Fruit fly (Drosophila melanogaster) whole organism, wandering third instar larva: ENCODE measurements around the gene hob.

Experiments used
- Abd-B ChIP-seq: fragments of >200 bp; optimal IDR thresholded peaks from 2 replicates; lab custom pipeline; 2017; ENCODE audit warnings: missing biosample characterization, missing genetic modification characterization
- CG32264 ChIP-seq: fragments of 200-800 bp; sonication (Bioruptor generic); optimal IDR thresholded peaks from 2 replicates; lab custom pipeline; 2016; ENCODE audit warnings: missing biosample characterization, missing genetic modification characterization
- CG9705 ChIP-seq: fragments of 200-800 bp; sonication (Bioruptor generic); optimal IDR thresholded peaks from 2 replicates; lab custom pipeline; 2018; ENCODE audit warnings: missing biosample characterization, mild to moderate bottlenecking, missing genetic modification characterization
- CrebA ChIP-seq: fragments of 200-800 bp; sonication (Bioruptor generic); optimal IDR thresholded peaks from 2 replicates; lab custom pipeline; 2016; ENCODE audit warnings: missing biosample characterization, mild to moderate bottlenecking, missing genetic modification characterization, borderline replicate concordance
- Dif ChIP-seq: fragments of 200-275, 200-300 bp; sonication (Bioruptor generic); optimal IDR thresholded peaks from 2 replicates; lab custom pipeline; 2018; ENCODE audit warnings: missing biosample characterization, missing genetic modification characterization; ENCODE audit not compliant: partially characterized antibody
- GATAd ChIP-seq: sonication (Bioruptor generic); optimal IDR thresholded peaks from 2 replicates; lab custom pipeline; 2016; ENCODE audit warnings: missing biosample characterization, missing genetic modification characterization
- HLH106 ChIP-seq: fragments of 200-800 bp; optimal IDR thresholded peaks from 3 replicates; lab custom pipeline; 2019; ENCODE audit warnings: missing biosample characterization, mild to moderate bottlenecking, missing genetic modification characterization, moderate library complexity
- Hnf4 ChIP-seq: fragments of 200-800 bp; sonication (Bioruptor generic); optimal IDR thresholded peaks from 2 replicates; lab custom pipeline; 2016; ENCODE audit warnings: missing biosample characterization, mild to moderate bottlenecking, missing genetic modification characterization
- Hr78 ChIP-seq: fragments of >200 bp; optimal IDR thresholded peaks from 2 replicates; lab custom pipeline; 2017; ENCODE audit warnings: missing biosample characterization, missing genetic modification characterization
- Hr83 ChIP-seq: fragments of 200-300 bp; sonication (Bioruptor generic); optimal IDR thresholded peaks from 2 replicates; lab custom pipeline; 2016; ENCODE audit warnings: missing biosample characterization, mild to moderate bottlenecking, missing genetic modification characterization, moderate library complexity; ENCODE audit not compliant: poor library complexity, severe bottlenecking
- Jra ChIP-seq: sonication (Bioruptor generic); optimal IDR thresholded peaks from 2 replicates; lab custom pipeline; 2016; ENCODE audit warnings: missing biosample characterization, missing genetic modification characterization
- Mio ChIP-seq: sonication (Bioruptor generic); optimal IDR thresholded peaks from 2 replicates; lab custom pipeline; 2016; ENCODE audit warnings: missing biosample characterization, missing genetic modification characterization
- Myc ChIP-seq: fragments of >200 bp; optimal IDR thresholded peaks from 2 replicates; lab custom pipeline; 2017
- N ChIP-seq: fragments of >200 bp; optimal IDR thresholded peaks from 2 replicates; lab custom pipeline; 2018; ENCODE audit warnings: missing biosample characterization, missing external identifiers, missing genetic modification characterization
- OdsH ChIP-seq: fragments of 200-800 bp; sonication (Bioruptor generic); optimal IDR thresholded peaks from 2 replicates; lab custom pipeline; 2016; ENCODE audit warnings: missing biosample characterization, mild to moderate bottlenecking, missing genetic modification characterization
- Rel ChIP-seq, 2 experiments: fragments of 200-800 bp; sonication (Bioruptor generic) in 1 of 2; optimal IDR thresholded peaks; 2 replicates in 1 of 2; 3 replicates in 1 of 2; lab custom pipeline; 2016 to 2019; ENCODE audit warnings: mild to moderate bottlenecking in 2 of 2, missing biosample characterization in 2 of 2, missing genetic modification characterization in 2 of 2, moderate library complexity in 1 of 2
- Sp1 ChIP-seq: fragments of 200-800 bp; sonication (Bioruptor generic); optimal IDR thresholded peaks from 3 replicates; lab custom pipeline; 2019; ENCODE audit warnings: missing biosample characterization, mild to moderate bottlenecking, missing genetic modification characterization, moderate library complexity
- Vsx2 ChIP-seq: fragments of 200-300, 225-300 bp; sonication (Bioruptor generic); optimal IDR thresholded peaks from 2 replicates; lab custom pipeline; 2018; ENCODE audit warnings: missing biosample characterization, missing genetic modification characterization; ENCODE audit not compliant: partially characterized antibody
- br ChIP-seq: fragments of 200-800 bp; sonication (Bioruptor generic); optimal IDR thresholded peaks from 2 replicates; lab custom pipeline; 2016; ENCODE audit warnings: missing biosample characterization, missing genetic modification characterization
- dl ChIP-seq, 2 experiments: fragments of 175-275, 200-275 bp in 1 of 2; fragments of 200-275 bp in 1 of 2; sonication (Bioruptor generic); optimal IDR thresholded peaks; lab custom pipeline; 2018; ENCODE audit warnings: mild to moderate bottlenecking in 2 of 2, missing biosample characterization in 2 of 2, missing genetic modification characterization in 2 of 2, moderate library complexity in 2 of 2; ENCODE audit not compliant: partially characterized antibody in 2 of 2, insufficient read depth in 1 of 2
- dmrt93B ChIP-seq: fragments of 200-800 bp; sonication (Bioruptor generic); optimal IDR thresholded peaks from 2 replicates; lab custom pipeline; 2018; ENCODE audit warnings: missing biosample characterization, mild to moderate bottlenecking, missing genetic modification characterization
- ey ChIP-seq: fragments of 200-800 bp; sonication (Bioruptor generic); optimal IDR thresholded peaks from 2 replicates; lab custom pipeline; 2016; ENCODE audit warnings: missing biosample characterization, missing genetic modification characterization
- foxo ChIP-seq, 2 experiments: fragments of 200-800 bp; sonication (Bioruptor generic); optimal IDR thresholded peaks; 2 replicates in 1 of 2; 3 replicates in 1 of 2; lab custom pipeline; 2016 to 2017; ENCODE audit warnings: missing biosample characterization in 2 of 2, missing genetic modification characterization in 2 of 2
- fru ChIP-seq: fragments of 200-800 bp; sonication (Bioruptor generic); optimal IDR thresholded peaks from 3 replicates; lab custom pipeline; 2016; ENCODE audit warnings: missing biosample characterization, mild to moderate bottlenecking, missing genetic modification characterization
- h ChIP-seq: fragments of 200-800 bp; sonication (Bioruptor generic); optimal IDR thresholded peaks from 3 replicates; lab custom pipeline; 2016; ENCODE audit warnings: missing biosample characterization, mild to moderate bottlenecking, missing genetic modification characterization
- jim ChIP-seq: fragments of 175-275, 200-325 bp; sonication (Bioruptor generic); optimal IDR thresholded peaks from 2 replicates; lab custom pipeline; 2016; ENCODE audit warnings: missing biosample characterization, mild to moderate bottlenecking, missing genetic modification characterization
- lola ChIP-seq: fragments of >200 bp; optimal IDR thresholded peaks from 2 replicates; lab custom pipeline; 2017; ENCODE audit warnings: missing biosample characterization, missing genetic modification characterization
- pan ChIP-seq: fragments of >200 bp; optimal IDR thresholded peaks from 2 replicates; lab custom pipeline; 2017
- psq ChIP-seq: fragments of 200-800 bp; sonication (Bioruptor generic); optimal IDR thresholded peaks from 3 replicates; lab custom pipeline; 2017; ENCODE audit warnings: missing biosample characterization, mild to moderate bottlenecking, missing genetic modification characterization, moderate library complexity
- rgr ChIP-seq: fragments of 200-800 bp; sonication (Bioruptor generic); optimal IDR thresholded peaks from 3 replicates; lab custom pipeline; 2016; ENCODE audit warnings: missing biosample characterization, mild to moderate bottlenecking, missing genetic modification characterization
- sage ChIP-seq: fragments of 200-800 bp; sonication (Bioruptor generic); optimal IDR thresholded peaks from 2 replicates; lab custom pipeline; 2016; ENCODE audit warnings: missing biosample characterization, mild to moderate bottlenecking, missing genetic modification characterization
- sv ChIP-seq: fragments of 200-800 bp; sonication (Bioruptor generic); optimal IDR thresholded peaks from 3 replicates; lab custom pipeline; 2016; ENCODE audit warnings: missing biosample characterization, missing genetic modification characterization
- tai ChIP-seq: sonication (Bioruptor generic); optimal IDR thresholded peaks from 2 replicates; lab custom pipeline; 2016; ENCODE audit warnings: missing biosample characterization, missing genetic modification characterization
- usp ChIP-seq: fragments of >200 bp; optimal IDR thresholded peaks from 2 replicates; lab custom pipeline; 2017; ENCODE audit warnings: missing biosample characterization, missing genetic modification characterization
- woc ChIP-seq: sonication (Bioruptor generic); optimal IDR thresholded peaks from 2 replicates; lab custom pipeline; 2016; ENCODE audit warnings: missing biosample characterization, mild to moderate bottlenecking, missing genetic modification characterization

hob gene

dm6 chr3L:3244244-3245144 is 25.8 kb upstream of the hob start, which contains the start of gene CG12078:
CG12078 (minus strand) TSS chr3L:3244294.
- TF ChIP-seq CG32264 (no peak), fru (GFP tag; lab: Kevin White, UChicago) (peak; percentile 2), tai (GFP tag; lab: Kevin White, UChicago) (peak; percentile 9), foxo (GFP tag; optimal IDR thresholded peaks at IDR 0.05; lab: Kevin White, UChicago) (peak in 1 of 2 experiments; percentile 25), Hr83 (GFP tag; lab: Kevin White, UChicago) (peak; percentile 21)
- TF ChIP-seq, all 38 proteins: peak for 4

dm6 chr3L:3242121-3243083 is 23.7 kb upstream of the hob start:
- peak; percentile 76 for TF ChIP-seq Dif
- peak; percentile 8 for TF ChIP-seq Jra (GFP tag; lab: Kevin White, UChicago)
- peak in 1 of 2 experiments; percentile 52 for TF ChIP-seq dl (GFP tag; optimal IDR thresholded peaks at IDR 0.05; lab: Kevin White, UChicago; ENCODE audit: insufficient read depth in 1 of 2, partially characterized antibody in 2 of 2)
- TF ChIP-seq usp, result no peak
- peak; percentile 44 for TF ChIP-seq CrebA
- peak; percentile 68 for TF ChIP-seq jim (GFP tag; lab: Kevin White, UChicago)
- no peak for TF ChIP-seq Hnf4 (GFP tag; lab: Kevin White, UChicago)
- TF ChIP-seq psq (GFP tag; lab: Kevin White, UChicago), result peak; percentile 55
- no peak for TF ChIP-seq h
- TF ChIP-seq Sp1 (GFP tag; lab: Kevin White, UChicago), result peak; percentile 12
- TF ChIP-seq br (GFP tag; lab: Kevin White, UChicago), result peak; percentile 22
- TF ChIP-seq fru (GFP tag; lab: Kevin White, UChicago), result peak; percentile 65
- TF ChIP-seq Hr78 (GFP tag; lab: Kevin White, UChicago), result no peak

dm6 chr3L:3241368-3241640 is 22.6 kb upstream of the hob start:
- no peak for TF ChIP-seq Abd-B (GFP tag; lab: Kevin White, UChicago)
- peak; percentile 3 for TF ChIP-seq lola
- TF ChIP-seq N, result no peak
- no peak for TF ChIP-seq ey (GFP tag; lab: Kevin White, UChicago)
- TF ChIP-seq dmrt93B (GFP tag; lab: Kevin White, UChicago), result no peak
- TF ChIP-seq psq (GFP tag; lab: Kevin White, UChicago), result no peak

dm6 chr3L:3240597-3241367 is 22.1 kb upstream of the hob start:
- TF ChIP-seq ey (GFP tag; lab: Kevin White, UChicago) (peak; percentile 84), Mio (no peak), OdsH (GFP tag; lab: Kevin White, UChicago) (peak; percentile 90), Rel (GFP tag; optimal IDR thresholded peaks at IDR 0.05; lab: Kevin White, UChicago) (peak; percentile 75), Rel (tag; optimal IDR thresholded peaks at IDR 0.05; lab: Kevin White, UChicago) (peak; percentile 80), lola (no peak), foxo (GFP tag; optimal IDR thresholded peaks at IDR 0.05; lab: Kevin White, UChicago) (peak; percentile 60 to 87), Hr83 (GFP tag; lab: Kevin White, UChicago) (peak; percentile 17), Dif (no peak), sage (GFP tag; lab: Kevin White, UChicago) (peak; percentile 85), Myc (lab: Kevin White, UChicago) (no peak), Hr78 (GFP tag; lab: Kevin White, UChicago) (no peak), woc (peak; percentile 79), h (peak; percentile 91), jim (GFP tag; lab: Kevin White, UChicago) (no peak), dl (GFP tag; optimal IDR thresholded peaks at IDR 0.05; lab: Kevin White, UChicago; ENCODE audit: insufficient read depth in 1 of 2, partially characterized antibody in 2 of 2) (no peak), dmrt93B (GFP tag; lab: Kevin White, UChicago) (peak; percentile 93), Vsx2 (GFP tag; lab: Kevin White, UChicago) (no peak), GATAd (peak; percentile 30), CG9705 (GFP tag; lab: Kevin White, UChicago) (peak; percentile 80), pan (lab: Kevin White, UChicago) (no peak), sv (GFP tag; lab: Kevin White, UChicago) (no peak), Sp1 (GFP tag; lab: Kevin White, UChicago) (peak; percentile 98), tai (GFP tag; lab: Kevin White, UChicago) (peak; percentile 74), CrebA (peak; percentile 71), Abd-B (GFP tag; lab: Kevin White, UChicago) (no peak), fru (GFP tag; lab: Kevin White, UChicago) (peak; percentile 89), CG32264 (peak; percentile 85), br (GFP tag; lab: Kevin White, UChicago) (peak; percentile 85), rgr (GFP tag; lab: Kevin White, UChicago) (peak; percentile 94), HLH106 (tag; lab: Kevin White, UChicago) (peak; percentile 97), usp (no peak), N (no peak)
